Worm (Caenorhabditis elegans) whole organism, midembryonic: ENCODE measurements around the gene rgs-2.

Source experiments
- cog-1 ChIP-seq: sonication (generic microtip); optimal IDR thresholded peaks from 2 replicates; lab custom pipeline; 2016; ENCODE audit warnings: missing genetic modification characterization, missing compliant biosample characterization
- tab-1 ChIP-seq: fragments of 200-800 bp; sonication (Bioruptor generic); IDR thresholded peaks from 2 replicates; pipeline ENCODE4 v1.3.6; 2022; ENCODE audit warnings: missing genetic modification characterization, missing compliant biosample characterization
- ztf-23 ChIP-seq: fragments of 200-800 bp; sonication (Bioruptor generic); IDR thresholded peaks from 2 replicates; pipeline ENCODE4 v1.3.6; 2022; ENCODE audit warnings: missing genetic modification reagents, missing genetic modification characterization, missing compliant biosample characterization
- ztf-29 ChIP-seq: fragments of 200-800 bp; sonication (Bioruptor generic); IDR thresholded peaks from 2 replicates; pipeline ENCODE4 v1.3.6; 2022; ENCODE audit warnings: missing genetic modification reagents, missing genetic modification characterization, missing compliant biosample characterization

ce11 chrX:12769697-12770096 lies 57.2 kb downstream of the rgs-2 start, which contains the start of gene ilc-17.1:
- TF ChIP-seq ztf-23 (GFP tag; lab: Robert Waterston, UW) (no peak), cog-1 (tag; lab: Kevin White, UChicago) (no peak), tab-1 (GFP tag; lab: Robert Waterston, UW) (no peak), ztf-29 (no peak)
